Fruit fly (Drosophila melanogaster): Measurements from ENCODE around the gene ea.

dm6 chr3R:15291551-15292223, 36.8 kb upstream of the ea start:
- TF ChIP-seq EcR (GFP tag; optimal IDR thresholded peaks at IDR 0.05) (peak; percentile 38), CG12605 (GFP tag; IDR thresholded peaks at IDR 0.05) (no peak), gl (tag; optimal IDR thresholded peaks at IDR 0.05) (peak; percentile 21), Pif1B (GFP tag; optimal IDR thresholded peaks at IDR 0.05) (no peak), CG14655 (GFP tag; optimal IDR thresholded peaks at IDR 0.05) (no peak), rn (GFP tag; IDR thresholded peaks at IDR 0.05) (no peak), fd96Ca (GFP tag; IDR thresholded peaks at IDR 0.05) (no peak), Ets98B (GFP tag; IDR thresholded peaks at IDR 0.05) (no peak), CG13204 (GFP tag; optimal IDR thresholded peaks at IDR 0.05) (peak; percentile 55), Snoo (tag; optimal IDR thresholded peaks at IDR 0.05) (no peak)

Data from whole organism, pupa.